Fruit fly (Drosophila melanogaster): ENCODE measurements around the gene mRpL36.
A peak's percentile ranks its signal among the peaks of the same experiment; 100 is the strongest.

The mRpL36 gene

DNA sequence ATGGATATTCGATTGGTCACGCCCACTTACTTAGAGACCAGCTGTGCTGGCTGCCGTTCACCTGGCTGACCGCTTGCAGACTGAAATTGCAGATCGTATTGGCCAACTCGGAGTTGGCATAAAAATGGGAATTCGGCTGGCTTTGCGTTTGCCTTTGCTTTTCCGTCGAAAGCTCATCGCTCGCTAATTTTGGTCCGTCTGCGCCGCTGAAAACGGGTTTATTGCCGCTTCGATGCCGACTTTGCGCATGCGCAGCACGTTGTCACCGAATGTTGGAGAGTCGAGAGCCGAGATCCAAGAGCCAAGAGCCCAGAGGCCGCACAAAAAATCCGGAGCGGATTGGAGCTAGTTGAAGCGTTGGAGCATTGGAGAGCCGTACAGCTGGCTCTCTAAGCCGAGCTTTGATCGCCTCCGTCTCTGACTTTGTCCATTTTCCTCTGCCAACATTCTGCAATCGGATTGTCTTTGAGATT lies 26.8 kb upstream of the mRpL36 start, which contains the start of gene CG13676 (continued):
- TF ChIP-seq abd-A (tag; optimal IDR thresholded peaks at IDR 0.05) (peak; percentile 4), CG14441 (GFP tag; IDR thresholded peaks at IDR 0.05) (no peak), sens (GFP tag) (peak; percentile 24)

- no peak for TF ChIP-seq CG3838 (GFP tag; optimal IDR thresholded peaks at IDR 0.05)
- no peak for TF ChIP-seq fd3F (GFP tag; optimal IDR thresholded peaks at IDR 0.05)
- TF ChIP-seq CoRest (tag; optimal IDR thresholded peaks at IDR 0.05) = no peak
- peak; percentile 3 for TF ChIP-seq Sox102F (GFP tag; optimal IDR thresholded peaks at IDR 0.05)
- peak; percentile 26 for TF ChIP-seq Ets65A (GFP tag)
These were observed 25.9 kb upstream of the mRpL36 start for dm6 chr3L:8150812-8151211.

- TF ChIP-seq BEAF-32 (GFP tag; optimal IDR thresholded peaks at IDR 0.05) (no peak), Hsf (GFP tag; optimal IDR thresholded peaks at IDR 0.05) (no peak), ci (GFP tag; IDR thresholded peaks at IDR 0.05) (no peak), Blimp-1 (GFP tag; optimal IDR thresholded peaks at IDR 0.05) (peak; percentile 51), CG2116 (GFP tag; optimal IDR thresholded peaks at IDR 0.05) (no peak)
These were observed 25.4 kb upstream of the mRpL36 start for dm6 chr3L:8150284-8150683.

DNA sequence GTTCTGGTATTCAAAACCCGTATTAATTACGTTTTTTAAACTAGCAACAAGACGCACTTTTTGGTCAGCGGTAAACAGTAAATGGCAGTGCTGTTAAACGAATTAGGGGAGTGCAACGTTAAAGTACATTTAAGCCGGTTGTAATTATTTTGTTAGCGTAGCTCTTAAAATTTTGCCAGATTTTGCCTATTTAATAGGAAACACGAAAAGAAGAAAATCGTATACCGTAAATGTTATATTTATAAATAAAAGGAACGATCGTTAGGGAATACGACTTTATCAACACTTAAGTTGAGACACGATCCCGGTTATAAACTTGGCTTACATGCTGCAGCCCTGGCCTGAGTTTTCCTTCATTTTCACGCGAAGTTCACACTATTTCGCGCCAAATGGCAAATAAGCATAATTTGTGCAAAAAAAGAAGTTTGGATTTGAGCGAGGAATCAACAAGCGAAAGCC lies 12.5 kb upstream of the mRpL36 start, which contains the start of the genes Setx and mus301:
TSS of gene Setx (minus strand) at position 51 of the 459 bp plus-strand sequence.
TSS of gene mus301 (plus strand) at position 361 of the 459 bp plus-strand sequence.
- TF ChIP-seq Xrp1 (GFP tag; IDR thresholded peaks at IDR 0.05) (peak; percentile 79), CG6765 (GFP tag; optimal IDR thresholded peaks at IDR 0.05) (no peak), Doc2 (GFP tag; IDR thresholded peaks at IDR 0.05) (no peak), Max (GFP tag; optimal IDR thresholded peaks at IDR 0.05) (peak; percentile 91), NFAT (GFP tag; IDR thresholded peaks at IDR 0.05) (peak; percentile 69), CG17612 (GFP tag; IDR thresholded peaks at IDR 0.05) (no peak), CG1233 (GFP tag; optimal IDR thresholded peaks at IDR 0.05) (peak; percentile 49), yki (optimal IDR thresholded peaks at IDR 0.05) (no peak), HLH3B (GFP tag; IDR thresholded peaks at IDR 0.05) (peak; percentile 55), Sox100B (GFP tag; optimal IDR thresholded peaks at IDR 0.05) (peak; percentile 70), mirr (GFP tag; optimal IDR thresholded peaks at IDR 0.05) (no peak), dm (GFP tag; optimal IDR thresholded peaks at IDR 0.05) (peak; percentile 80), fd64A (GFP tag; optimal IDR thresholded peaks at IDR 0.05) (no peak), Hr39 (optimal IDR thresholded peaks at IDR 0.05) (no peak), CG13123 (GFP tag; optimal IDR thresholded peaks at IDR 0.05) (peak; percentile 75), corto (GFP tag; optimal IDR thresholded peaks at IDR 0.05) (peak; percentile 11), D19B (GFP tag; optimal IDR thresholded peaks at IDR 0.05) (no peak), Atf3 (GFP tag; optimal IDR thresholded peaks at IDR 0.05) (peak; percentile 74), CG17186 (GFP tag; optimal IDR thresholded peaks at IDR 0.05) (peak; percentile 77), Blimp-1 (GFP tag; optimal IDR thresholded peaks at IDR 0.05) (no peak), gem (tag; optimal IDR thresholded peaks at IDR 0.05) (peak; percentile 83), CG13424 (tag; optimal IDR thresholded peaks at IDR 0.05) (peak; percentile 79), slbo (GFP tag; IDR thresholded peaks at IDR 0.05) (peak; percentile 90), br (optimal IDR thresholded peaks at IDR 0.05) (no peak), CG32772 (GFP tag; IDR thresholded peaks at IDR 0.05) (peak; percentile 66), ham (GFP tag; IDR thresholded peaks at IDR 0.05) (0 out of 2 replicates have a peak, but pooled peaks have one; percentile 48), Meics (GFP tag; optimal IDR thresholded peaks at IDR 0.05) (peak; percentile 77), seq (GFP tag; IDR thresholded peaks at IDR 0.05) (no peak), CG10209 (GFP tag; optimal IDR thresholded peaks at IDR 0.05) (peak; percentile 79), croc (GFP tag; conservative IDR thresholded peaks at IDR 0.05) (peak; percentile 37; the same call in 2 of the 3 replicates), CG10462 (GFP tag; optimal IDR thresholded peaks at IDR 0.05) (peak; percentile 69), exex (tag; optimal IDR thresholded peaks at IDR 0.05) (no peak), unpg (GFP tag; optimal IDR thresholded peaks at IDR 0.05) (no peak), Stat92E (GFP tag; optimal IDR thresholded peaks at IDR 0.05) (peak in 1 of 3 experiments; percentile 19), CG18599 (GFP tag; optimal IDR thresholded peaks at IDR 0.05) (no peak)

Data from whole organism, embryonic.